Worm (Caenorhabditis elegans): ENCODE measurements around the gene ceh-62.

Gene ceh-62

ce11 chrII:10784780-10785463 is 20.6 kb upstream of the ceh-62 start, which contains the start of gene cdl-1 (continued):
- TF ChIP-seq lin-32 (GFP tag; optimal IDR thresholded peaks at IDR 0.05) (peak; percentile 70), mls-2 (tag; optimal IDR thresholded peaks at IDR 0.05) (no peak), flh-1 (GFP tag; optimal IDR thresholded peaks at IDR 0.05) (no peak)

ce11 chrII:10787240-10787639 is 18.3 kb upstream of the ceh-62 start, which contains the start of gene tag-209:
tag-209 (plus strand) TSS chrII:10787312.
- no peak for TF ChIP-seq nhr-76 (tag; optimal IDR thresholded peaks at IDR 0.05)
- no peak for TF ChIP-seq blmp-1 (tag; optimal IDR thresholded peaks at IDR 0.05)
- no peak for TF ChIP-seq zip-8 (tag; optimal IDR thresholded peaks at IDR 0.05)
- TF ChIP-seq nhr-12 (tag; optimal IDR thresholded peaks at IDR 0.05): no peak
- no peak for TF ChIP-seq elt-3 (tag; optimal IDR thresholded peaks at IDR 0.05)
- no peak for TF ChIP-seq mab-5 (tag; optimal IDR thresholded peaks at IDR 0.05)
- no peak for TF ChIP-seq unc-62 (GFP tag; optimal IDR thresholded peaks at IDR 0.05)
- no peak for TF ChIP-seq cnd-1 (tag; optimal IDR thresholded peaks at IDR 0.05)
- TF ChIP-seq nhr-237 (tag; optimal IDR thresholded peaks at IDR 0.05): no peak
- no peak for TF ChIP-seq pha-4 (tag; optimal IDR thresholded peaks at IDR 0.05)
- no peak for TF ChIP-seq hlh-1 (tag; optimal IDR thresholded peaks at IDR 0.05)
- no peak for TF ChIP-seq ham-2 (GFP tag; optimal IDR thresholded peaks at IDR 0.05)
- no peak for TF ChIP-seq nhr-28 (tag; optimal IDR thresholded peaks at IDR 0.05)
- no peak for TF ChIP-seq tbx-8 (GFP tag; optimal IDR thresholded peaks at IDR 0.05)
- TF ChIP-seq bed-3 (GFP tag; optimal IDR thresholded peaks at IDR 0.05): no peak
- no peak for TF ChIP-seq sptf-1 (tag; optimal IDR thresholded peaks at IDR 0.05)

- TF ChIP-seq ceh-39 (tag; optimal IDR thresholded peaks at IDR 0.05): no peak
- TF ChIP-seq unc-62 (GFP tag; optimal IDR thresholded peaks at IDR 0.05): no peak
- TF ChIP-seq unc-120 (tag; optimal IDR thresholded peaks at IDR 0.05; ENCODE audit: poor library complexity, severe bottlenecking): no peak
- no peak for TF ChIP-seq drap-1 (GFP tag; optimal IDR thresholded peaks at IDR 0.05)
- no peak for TF ChIP-seq lsy-2 (tag; optimal IDR thresholded peaks at IDR 0.05)
- TF ChIP-seq mep-1 (tag; optimal IDR thresholded peaks at IDR 0.05): no peak
- no peak for TF ChIP-seq hlh-1 (tag; optimal IDR thresholded peaks at IDR 0.05)
- TF ChIP-seq cnd-1 (tag; optimal IDR thresholded peaks at IDR 0.05): no peak
- no peak for TF ChIP-seq snpc-4 (tag; optimal IDR thresholded peaks at IDR 0.05)
- TF ChIP-seq mab-5 (tag; optimal IDR thresholded peaks at IDR 0.05): no peak
- no peak for TF ChIP-seq ztf-11 (tag; optimal IDR thresholded peaks at IDR 0.05)
- no peak for TF ChIP-seq elt-1 (tag; optimal IDR thresholded peaks at IDR 0.05; ENCODE audit: borderline replicate concordance, insufficient read depth)
- TF ChIP-seq bed-3 (GFP tag; optimal IDR thresholded peaks at IDR 0.05): no peak
- TF ChIP-seq nhr-76 (tag; optimal IDR thresholded peaks at IDR 0.05): no peak
- TF ChIP-seq lin-32 (GFP tag; optimal IDR thresholded peaks at IDR 0.05): no peak
- no peak for TF ChIP-seq nhr-12 (tag; optimal IDR thresholded peaks at IDR 0.05)
- no peak for TF ChIP-seq ceh-43 (GFP tag; optimal IDR thresholded peaks at IDR 0.05)
Measured at ce11 chrII:10792611-10793010, 12.9 kb upstream of the ceh-62 start.

DNA sequence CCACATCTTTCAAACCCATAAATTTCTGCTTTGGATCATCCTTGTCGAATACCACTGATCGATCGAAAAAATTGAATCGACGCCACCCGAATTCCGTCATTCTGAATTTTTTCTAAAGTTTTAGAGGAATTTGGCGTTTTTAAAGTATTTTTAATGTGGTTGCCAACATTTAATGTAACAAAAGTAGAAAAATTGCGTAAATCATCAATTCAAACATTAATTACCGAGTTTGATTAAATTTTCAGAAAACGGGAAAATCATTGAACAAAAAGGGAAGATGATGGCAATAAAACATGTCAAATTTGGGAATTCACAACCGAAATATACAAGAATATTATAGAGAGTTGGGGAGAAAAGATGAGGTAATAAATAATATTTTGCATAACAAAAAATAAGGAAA is 12.1 kb upstream of the ceh-62 start, which contains the start of gene vps-11:
Gene vps-11, minus strand, starts transcription at position 101 of the 400 bp plus-strand sequence.
- TF ChIP-seq cnd-1 (tag; optimal IDR thresholded peaks at IDR 0.05) (no peak), sem-2 (GFP tag; optimal IDR thresholded peaks at IDR 0.05) (no peak), nhr-28 (tag; optimal IDR thresholded peaks at IDR 0.05) (no peak), elt-1 (tag; optimal IDR thresholded peaks at IDR 0.05; ENCODE audit: borderline replicate concordance, insufficient read depth) (no peak), ceh-43 (GFP tag; optimal IDR thresholded peaks at IDR 0.05) (no peak), ceh-39 (tag; optimal IDR thresholded peaks at IDR 0.05) (no peak), blmp-1 (tag; optimal IDR thresholded peaks at IDR 0.05) (no peak)

- TF ChIP-seq cnd-1 (tag; optimal IDR thresholded peaks at IDR 0.05) (no peak), mls-2 (tag; optimal IDR thresholded peaks at IDR 0.05) (no peak), nhr-12 (tag; optimal IDR thresholded peaks at IDR 0.05) (no peak), nhr-2 (tag; optimal IDR thresholded peaks at IDR 0.05) (no peak), lin-32 (GFP tag; optimal IDR thresholded peaks at IDR 0.05) (no peak), zip-8 (tag; optimal IDR thresholded peaks at IDR 0.05) (no peak), M03D4.4 (tag; optimal IDR thresholded peaks at IDR 0.05) (no peak), snpc-4 (tag; optimal IDR thresholded peaks at IDR 0.05) (no peak), unc-62 (GFP tag; optimal IDR thresholded peaks at IDR 0.05) (no peak), tbx-8 (GFP tag; optimal IDR thresholded peaks at IDR 0.05) (no peak), nhr-28 (tag; optimal IDR thresholded peaks at IDR 0.05) (no peak), unc-120 (tag; optimal IDR thresholded peaks at IDR 0.05; ENCODE audit: poor library complexity, severe bottlenecking) (no peak), lin-13 (tag; optimal IDR thresholded peaks at IDR 0.05) (no peak), ceh-39 (tag; optimal IDR thresholded peaks at IDR 0.05) (no peak), ceh-43 (GFP tag; optimal IDR thresholded peaks at IDR 0.05) (no peak), ceh-83 (GFP tag; optimal IDR thresholded peaks at IDR 0.05) (no peak), flh-1 (GFP tag; optimal IDR thresholded peaks at IDR 0.05) (no peak), elt-3 (tag; optimal IDR thresholded peaks at IDR 0.05) (no peak), hlh-1 (tag; optimal IDR thresholded peaks at IDR 0.05) (no peak)
Measured at ce11 chrII:10796194-10796593, 9.3 kb upstream of the ceh-62 start, which contains the start of gene set-14. set-14 (minus strand) TSS chrII:10796294.

All from whole organism, mixed stage, embryonic.